Fruit fly (Drosophila melanogaster) whole organism, adult: ENCODE results near the gene mus101.

Experiments used
- CG11617 ChIP-seq: fragments of 200-800 bp; sonication (Bioruptor generic); optimal IDR thresholded peaks from 2 replicates; lab custom pipeline; 2017; ENCODE audit warnings: mild to moderate bottlenecking, missing biosample characterization, missing genetic modification reagents, missing genetic modification characterization
- CG12768 ChIP-seq: fragments of 200-800 bp; sonication (Bioruptor generic); optimal IDR thresholded peaks from 2 replicates; lab custom pipeline; 2017; ENCODE audit warnings: missing biosample characterization, missing genetic modification characterization, mild to moderate bottlenecking, moderate library complexity, missing genetic modification reagents
- CG14711 ChIP-seq: fragments of 200-800 bp; sonication (Bioruptor generic); optimal IDR thresholded peaks from 2 replicates; lab custom pipeline; 2018; ENCODE audit warnings: missing biosample characterization, mild to moderate bottlenecking, missing genetic modification characterization, moderate library complexity
- CG1620 ChIP-seq: fragments of 200-800 bp; sonication (Bioruptor generic); optimal IDR thresholded peaks from 2 replicates; lab custom pipeline; 2016; ENCODE audit warnings: missing biosample characterization, missing genetic modification characterization
- CG33017 ChIP-seq: fragments of 200-800 bp; sonication (Bioruptor generic); optimal IDR thresholded peaks from 2 replicates; lab custom pipeline; 2018; ENCODE audit warnings: missing biosample characterization, mild to moderate bottlenecking, missing genetic modification characterization, moderate library complexity
- CG5204 ChIP-seq: fragments of 200-800 bp; sonication (Bioruptor generic); optimal IDR thresholded peaks from 2 replicates; lab custom pipeline; 2016; ENCODE audit warnings: missing biosample characterization, missing genetic modification characterization
- CG7045 ChIP-seq: fragments of 200-800 bp; sonication (Bioruptor generic); optimal IDR thresholded peaks from 2 replicates; lab custom pipeline; 2017; ENCODE audit warnings: missing biosample characterization, mild to moderate bottlenecking, missing genetic modification characterization
- CG7101 ChIP-seq: fragments of 200-800 bp; sonication (Bioruptor generic); optimal IDR thresholded peaks from 2 replicates; lab custom pipeline; 2018; ENCODE audit warnings: missing biosample characterization, mild to moderate bottlenecking, missing genetic modification characterization, moderate library complexity
- Clk ChIP-seq: fragments of 200-800 bp; sonication (Bioruptor generic); optimal IDR thresholded peaks from 2 replicates; lab custom pipeline; 2017; ENCODE audit warnings: missing biosample characterization, missing genetic modification characterization
- Crg-1 ChIP-seq: fragments of 200-800 bp; sonication (Bioruptor generic); optimal IDR thresholded peaks from 2 replicates; lab custom pipeline; 2016; ENCODE audit warnings: missing biosample characterization, missing genetic modification characterization
- Hr96 ChIP-seq: fragments of 200-800 bp; sonication (Bioruptor generic); optimal IDR thresholded peaks from 2 replicates; lab custom pipeline; 2016; ENCODE audit warnings: missing biosample characterization, missing genetic modification characterization
- Mnt ChIP-seq: fragments of 200-800 bp; sonication (Bioruptor generic); optimal IDR thresholded peaks from 2 replicates; lab custom pipeline; 2016; ENCODE audit warnings: missing biosample characterization, mild to moderate bottlenecking, missing genetic modification characterization
- bab1 ChIP-seq: fragments of 200-800 bp; sonication (Bioruptor generic); optimal IDR thresholded peaks from 3 replicates; lab custom pipeline; 2019; ENCODE audit warnings: missing biosample characterization, mild to moderate bottlenecking, missing genetic modification characterization, moderate library complexity
- cic ChIP-seq: fragments of 200-800 bp; sonication (Bioruptor generic); optimal IDR thresholded peaks from 2 replicates; lab custom pipeline; 2017; ENCODE audit warnings: missing biosample characterization, mild to moderate bottlenecking, missing genetic modification characterization, moderate library complexity
- cnc ChIP-seq, 2 experiments: fragments of >200 bp; optimal IDR thresholded peaks; 2 replicates each; lab custom pipeline; 2017
- kay ChIP-seq: fragments of 200-800 bp; sonication (Bioruptor generic); peaks from one replicate; lab custom pipeline; 2016; ENCODE audit warnings: missing biosample characterization, missing genetic modification characterization, borderline replicate concordance
- ovo ChIP-seq: fragments of 200-800 bp; sonication (Bioruptor generic); optimal IDR thresholded peaks from 2 replicates; lab custom pipeline; 2016; ENCODE audit warnings: missing biosample characterization, missing genetic modification characterization
- pad ChIP-seq: fragments of 200-800 bp; sonication (Bioruptor generic); optimal IDR thresholded peaks from 3 replicates; lab custom pipeline; 2017; ENCODE audit warnings: missing biosample characterization, missing genetic modification characterization, mild to moderate bottlenecking, moderate library complexity, missing genetic modification reagents
- tj ChIP-seq: fragments of 200-800 bp; sonication (Bioruptor generic); optimal IDR thresholded peaks from 3 replicates; lab custom pipeline; 2017; ENCODE audit warnings: missing biosample characterization, mild to moderate bottlenecking, missing genetic modification characterization, moderate library complexity
- toe ChIP-seq: fragments of 200-800 bp; sonication (Bioruptor generic); optimal IDR thresholded peaks from 2 replicates; lab custom pipeline; 2016; ENCODE audit warnings: missing biosample characterization, missing genetic modification characterization

The mus101 gene

dm6 chrX:13721934-13722333, at the start of gene mus101, which contains the start of gene Mrgn1:
Gene mus101, plus strand, starts transcription at chrX:13722246.
Gene Mrgn1, minus strand, starts transcription at chrX:13721977.
- TF ChIP-seq CG33017 (tag; lab: Kevin White, UChicago) (no peak), bab1 (GFP tag; lab: Kevin White, UChicago) (peak; percentile 58), Clk (GFP tag; lab: Kevin White, UChicago) (no peak), CG5204 (GFP tag; lab: Kevin White, UChicago) (no peak), CG11617 (no peak), CG1620 (GFP tag; lab: Kevin White, UChicago) (no peak), cnc (optimal IDR thresholded peaks at IDR 0.05; lab: Kevin White, UChicago) (no peak), Mnt (GFP tag; lab: Kevin White, UChicago) (no peak), Hr96 (no peak), pad (GFP tag; lab: Kevin White, UChicago) (no peak), CG7101 (peak; percentile 21), tj (GFP tag; lab: Kevin White, UChicago) (peak; percentile 12), Crg-1 (GFP tag; lab: Kevin White, UChicago) (no peak), ovo (GFP tag; lab: Kevin White, UChicago) (no peak), CG7045 (no peak)

DNA sequence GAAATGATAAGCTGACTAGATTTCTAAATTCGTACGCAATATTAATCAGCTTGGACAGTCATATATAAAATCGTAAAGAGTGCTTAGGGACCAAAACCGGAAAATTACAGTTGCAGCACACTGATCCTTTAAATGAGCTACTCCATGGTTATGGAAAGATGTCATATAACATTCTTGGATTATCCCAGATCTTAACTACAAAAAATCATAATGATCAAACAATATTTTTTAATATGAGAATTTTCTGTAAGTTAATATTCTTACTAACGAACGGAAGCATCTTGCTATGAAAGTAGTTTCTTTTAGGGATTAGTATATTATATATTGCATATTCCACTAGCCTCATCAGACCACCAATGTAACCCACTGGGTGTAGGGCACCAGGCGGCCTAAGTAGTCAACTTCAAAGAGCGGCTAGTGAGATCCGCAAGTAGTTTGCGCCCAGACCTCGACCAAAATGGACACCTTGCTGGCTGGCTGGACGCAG, 45.5 kb upstream of the mus101 start, which contains the start of gene CG11162:
TSS of gene CG11162 (plus strand) at position 437 of the 487 bp plus-strand sequence.
- no peak for TF ChIP-seq CG7045
- no peak for TF ChIP-seq Hr96
- no peak for TF ChIP-seq CG5204 (GFP tag; lab: Kevin White, UChicago)
- peak; percentile 53 for TF ChIP-seq CG7101
- TF ChIP-seq CG33017 (tag; lab: Kevin White, UChicago), result no peak
- no peak for TF ChIP-seq CG1620 (GFP tag; lab: Kevin White, UChicago)
- no peak for TF ChIP-seq ovo (GFP tag; lab: Kevin White, UChicago)
- no peak for TF ChIP-seq cnc (optimal IDR thresholded peaks at IDR 0.05; lab: Kevin White, UChicago)
- no peak for TF ChIP-seq kay (GFP tag; lab: Kevin White, UChicago)
- TF ChIP-seq Crg-1 (GFP tag; lab: Kevin White, UChicago), result no peak
- TF ChIP-seq pad (GFP tag; lab: Kevin White, UChicago), result peak; percentile 19
- no peak for TF ChIP-seq Clk (GFP tag; lab: Kevin White, UChicago)
- no peak for TF ChIP-seq tj (GFP tag; lab: Kevin White, UChicago)
- TF ChIP-seq CG14711, result peak; percentile 27
- no peak for TF ChIP-seq CG12768
- TF ChIP-seq toe (GFP tag; lab: Kevin White, UChicago), result no peak
- peak; percentile 8 for TF ChIP-seq CG11617

DNA sequence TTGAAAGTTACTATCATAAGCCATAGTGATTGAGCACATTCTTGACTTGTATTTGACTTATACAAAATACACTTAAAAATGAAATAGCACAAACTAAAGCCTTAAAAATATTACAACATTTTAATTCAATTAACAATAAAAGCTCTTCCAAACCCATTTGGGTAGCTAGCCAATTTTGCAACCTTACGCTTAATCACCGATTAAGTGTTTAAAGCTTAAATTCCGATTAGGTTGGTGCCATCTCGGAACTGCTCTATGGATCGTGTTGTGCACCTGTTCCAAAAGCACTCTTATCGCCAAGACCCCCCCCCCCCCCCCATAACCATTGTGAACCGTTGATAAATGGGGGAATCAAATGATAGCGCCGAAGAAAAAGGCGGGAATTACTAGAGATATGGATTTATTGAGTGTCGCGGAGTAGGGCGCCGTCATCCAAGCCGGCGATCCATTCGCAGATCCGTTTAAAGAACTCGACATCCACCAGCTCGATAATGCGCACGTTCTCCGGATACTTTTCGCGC, 44.0 kb upstream of the mus101 start:
- peak; percentile 16 for TF ChIP-seq cic
- peak; percentile 49 for TF ChIP-seq Mnt (GFP tag; lab: Kevin White, UChicago)
- no peak for TF ChIP-seq CG1620 (GFP tag; lab: Kevin White, UChicago)

DNA sequence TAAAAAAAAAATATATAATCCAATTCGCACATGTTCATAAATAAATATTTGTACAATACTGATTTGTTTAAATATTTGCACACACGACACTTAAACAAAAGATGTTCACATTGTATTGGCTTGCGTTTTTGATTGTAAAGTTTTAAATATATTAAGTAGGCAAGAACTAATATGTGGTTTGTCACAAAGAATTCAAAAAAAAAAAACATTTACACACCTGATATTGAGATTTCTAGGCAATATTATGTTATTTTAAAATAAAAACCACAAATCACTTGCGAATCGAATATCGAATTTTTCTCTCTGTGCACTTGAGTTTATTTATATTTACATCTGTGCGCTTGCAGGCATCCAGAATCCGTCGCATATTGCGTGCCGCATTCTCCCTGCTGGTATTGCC, 42.5 kb upstream of the mus101 start:
- TF ChIP-seq Mnt (GFP tag; lab: Kevin White, UChicago) (no peak), pad (GFP tag; lab: Kevin White, UChicago) (no peak), CG5204 (GFP tag; lab: Kevin White, UChicago) (peak; percentile 25), Hr96 (no peak), Clk (GFP tag; lab: Kevin White, UChicago) (no peak), CG33017 (tag; lab: Kevin White, UChicago) (peak; percentile 56), CG14711 (peak; percentile 61), ovo (GFP tag; lab: Kevin White, UChicago) (no peak), CG7101 (peak; percentile 66), cic (no peak), kay (GFP tag; lab: Kevin White, UChicago) (peak; percentile 91), toe (GFP tag; lab: Kevin White, UChicago) (peak; percentile 30), Crg-1 (GFP tag; lab: Kevin White, UChicago) (no peak), CG7045 (peak; percentile 11), CG11617 (peak; percentile 63), tj (GFP tag; lab: Kevin White, UChicago) (peak; percentile 11), CG12768 (no peak)

- no peak for TF ChIP-seq CG11617
- TF ChIP-seq CG7045, result no peak
- TF ChIP-seq cnc (optimal IDR thresholded peaks at IDR 0.05; lab: Kevin White, UChicago), result no peak
- TF ChIP-seq Mnt (GFP tag; lab: Kevin White, UChicago), result peak; percentile 88
- no peak for TF ChIP-seq CG1620 (GFP tag; lab: Kevin White, UChicago)
- peak; percentile 31 for TF ChIP-seq CG12768
- TF ChIP-seq cic, result peak; percentile 82
- no peak for TF ChIP-seq pad (GFP tag; lab: Kevin White, UChicago)
- TF ChIP-seq Crg-1 (GFP tag; lab: Kevin White, UChicago), result no peak
- TF ChIP-seq bab1 (GFP tag; lab: Kevin White, UChicago), result no peak
- TF ChIP-seq Clk (GFP tag; lab: Kevin White, UChicago), result no peak
- no peak for TF ChIP-seq toe (GFP tag; lab: Kevin White, UChicago)
- TF ChIP-seq ovo (GFP tag; lab: Kevin White, UChicago), result no peak
- TF ChIP-seq Hr96, result no peak
- no peak for TF ChIP-seq CG14711
- no peak for TF ChIP-seq CG7101
Observed at dm6 chrX:13680262-13680661, 41.8 kb upstream of the mus101 start, which contains the start of gene CG12177. Gene CG12177, minus strand, starts transcription at chrX:13680500.

DNA sequence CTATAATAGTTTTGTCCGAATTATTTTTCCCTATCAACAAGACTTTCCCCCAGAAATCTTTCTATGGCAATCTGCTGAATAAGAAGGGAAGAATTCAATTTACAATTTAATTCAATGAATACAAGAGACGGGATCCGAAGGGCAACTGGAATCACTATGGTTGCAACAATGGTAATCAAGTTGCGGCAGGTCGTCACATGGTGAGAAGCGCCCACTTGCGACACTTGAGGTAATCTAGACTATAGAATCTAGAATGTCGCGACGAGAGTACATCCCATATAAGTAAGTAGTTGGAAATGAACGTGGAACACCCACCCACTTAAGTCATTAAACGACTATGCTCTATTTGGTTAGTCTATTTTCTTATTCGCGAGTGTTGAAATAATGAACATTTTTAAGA, 40.1 kb upstream of the mus101 start:
- TF ChIP-seq Hr96 (no peak), CG12768 (no peak), Clk (GFP tag; lab: Kevin White, UChicago) (no peak), CG5204 (GFP tag; lab: Kevin White, UChicago) (no peak), cic (no peak), CG14711 (no peak), Mnt (GFP tag; lab: Kevin White, UChicago) (no peak), tj (GFP tag; lab: Kevin White, UChicago) (no peak), CG33017 (tag; lab: Kevin White, UChicago) (no peak), CG7045 (no peak), toe (GFP tag; lab: Kevin White, UChicago) (no peak), Crg-1 (GFP tag; lab: Kevin White, UChicago) (no peak), CG7101 (no peak)
